Worm (Caenorhabditis elegans): Measurements from ENCODE around the gene Y39D8A.1.

- TF ChIP-seq snpc-3.4 (tag; optimal IDR thresholded peaks at IDR 0.05) (no peak), ccch-3 (GFP tag; optimal IDR thresholded peaks at IDR 0.05) (no peak), nfya-2 (GFP tag; IDR thresholded peaks at IDR 0.05) (no peak), nhr-27 (tag; optimal IDR thresholded peaks at IDR 0.05) (no peak), rec-8 (tag; optimal IDR thresholded peaks at IDR 0.05) (no peak), B0035.1 (tag; optimal IDR thresholded peaks at IDR 0.05) (no peak), Y79H2A.3 (GFP tag; conservative IDR thresholded peaks at IDR 0.05) (no peak), snpc-1.3 (tag; optimal IDR thresholded peaks at IDR 0.05; ENCODE audit: insufficient read depth) (no peak), T26A5.8 (tag; optimal IDR thresholded peaks at IDR 0.05) (no peak), lin-26 (GFP tag; IDR thresholded peaks at IDR 0.05) (no peak)
These were observed 15.5 kb upstream of the Y39D8A.1 start, which contains the start of gene srh-62 for ce11 chrV:403028-403427.

All from whole organism, young adult.